Worm (Caenorhabditis elegans): ENCODE data around the gene K10B3.5.
A peak's percentile ranks its signal among the peaks of the same experiment; 100 is the strongest.

K10B3.5 gene

DNA sequence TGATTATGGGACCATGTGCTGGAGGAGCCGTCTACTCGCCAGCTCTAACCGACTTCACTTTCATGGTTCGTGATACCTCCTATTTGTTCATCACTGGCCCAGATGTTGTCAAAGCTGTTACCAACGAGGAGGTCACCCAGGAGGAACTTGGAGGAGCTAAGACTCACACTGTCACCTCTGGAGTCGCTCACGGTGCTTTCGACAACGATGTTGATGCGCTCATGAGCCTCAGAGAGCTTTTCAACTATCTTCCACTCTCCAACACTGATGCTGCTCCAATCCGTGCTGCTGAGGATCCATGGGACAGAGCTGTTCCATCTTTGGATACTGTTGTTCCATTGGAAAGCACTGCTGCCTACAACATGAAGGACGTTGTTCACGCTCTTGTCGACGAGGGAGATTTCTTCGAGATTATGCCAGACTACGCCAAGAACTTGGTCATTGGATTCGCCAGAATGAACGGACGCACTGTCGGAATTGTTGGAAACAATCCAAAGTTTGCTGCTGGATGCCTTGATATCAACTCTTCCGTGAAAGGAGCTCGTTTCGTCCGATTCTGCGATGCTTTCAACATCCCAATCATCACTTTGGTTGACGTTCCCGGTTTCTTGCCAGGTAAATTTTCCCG is 15.0 kb downstream of the K10B3.5 start:
- TF ChIP-seq zfh-2 (GFP tag; conservative IDR thresholded peaks at IDR 0.05) (0 out of 2 replicates have a peak, but pooled peaks have one; percentile 10), him-1 (tag; optimal IDR thresholded peaks at IDR 0.05) (no peak), ekl-4 (GFP tag; IDR thresholded peaks at IDR 0.05) (0 out of 2 replicates have a peak, but pooled peaks have one; percentile 12), lag-1 (GFP tag; IDR thresholded peaks at IDR 0.05) (no peak), madf-10 (tag; optimal IDR thresholded peaks at IDR 0.05) (no peak), nhr-80 (tag; optimal IDR thresholded peaks at IDR 0.05) (no peak), ztf-18 (tag; optimal IDR thresholded peaks at IDR 0.05) (no peak), Y53F4B.3 (GFP tag; IDR thresholded peaks at IDR 0.05) (no peak)

DNA sequence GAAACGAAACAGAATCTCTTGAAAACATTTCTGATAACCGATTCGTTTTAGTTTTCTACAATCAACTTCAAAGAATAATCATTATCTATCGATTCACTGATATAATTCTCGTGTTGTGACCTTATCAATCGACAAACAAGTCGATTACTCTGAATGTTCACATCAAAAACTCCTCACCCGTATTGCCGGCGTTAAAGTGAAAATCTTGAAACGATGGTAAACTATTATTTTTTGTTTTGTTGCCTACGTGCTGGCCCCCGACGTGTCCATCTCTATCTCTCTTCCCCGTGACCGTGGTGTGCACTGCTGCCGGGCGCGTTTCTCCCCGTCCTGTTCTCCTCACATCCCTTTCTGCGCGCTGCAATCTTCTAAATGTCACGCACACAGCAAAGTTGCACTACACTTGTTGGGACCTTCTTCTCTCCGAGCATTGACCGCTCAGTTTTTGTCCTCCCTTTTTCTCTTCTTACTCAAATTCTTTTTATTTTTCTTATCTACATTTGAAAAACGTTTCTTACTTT is 16.3 kb downstream of the K10B3.5 start:
- no peak for TF ChIP-seq ets-4 (GFP tag; optimal IDR thresholded peaks at IDR 0.05)
- TF ChIP-seq K12H6.12 (tag; optimal IDR thresholded peaks at IDR 0.05): peak; percentile 11
- no peak for TF ChIP-seq him-1 (tag; optimal IDR thresholded peaks at IDR 0.05)
- no peak for TF ChIP-seq D2030.7 (GFP tag; IDR thresholded peaks at IDR 0.05)
- TF ChIP-seq unc-62 (GFP tag; optimal IDR thresholded peaks at IDR 0.05): no peak
- no peak for TF ChIP-seq nfyb-1 (GFP tag; IDR thresholded peaks at IDR 0.05)
- no peak for TF ChIP-seq F22D6.2 (tag; optimal IDR thresholded peaks at IDR 0.05)
- TF ChIP-seq C17E4.6 (GFP tag; IDR thresholded peaks at IDR 0.05): no peak
- no peak for TF ChIP-seq pha-4 (tag; optimal IDR thresholded peaks at IDR 0.05)
- TF ChIP-seq zim-3 (tag; optimal IDR thresholded peaks at IDR 0.05): no peak
- TF ChIP-seq aptf-2 (GFP tag; conservative IDR thresholded peaks at IDR 0.05): no peak
- TF ChIP-seq hlh-26 (GFP tag; conservative IDR thresholded peaks at IDR 0.05): no peak
- no peak for TF ChIP-seq atf-7 (tag; optimal IDR thresholded peaks at IDR 0.05)
- TF ChIP-seq ama-1 (optimal IDR thresholded peaks at IDR 0.05): no peak
- TF ChIP-seq ama-1 (GFP tag; optimal IDR thresholded peaks at IDR 0.05): no peak
- TF ChIP-seq die-1 (tag; optimal IDR thresholded peaks at IDR 0.05): peak; percentile 32
- no peak for TF ChIP-seq snpc-1.1 (tag; optimal IDR thresholded peaks at IDR 0.05; ENCODE audit: insufficient read depth)
- TF ChIP-seq let-607 (tag; optimal IDR thresholded peaks at IDR 0.05): peak in 1 of 2 experiments; percentile 2
- TF ChIP-seq sptf-2 (GFP tag; optimal IDR thresholded peaks at IDR 0.05): no peak
- peak; percentile 32 for TF ChIP-seq lin-40 (tag; optimal IDR thresholded peaks at IDR 0.05)
- no peak for TF ChIP-seq ztf-28 (GFP tag; IDR thresholded peaks at IDR 0.05)
- TF ChIP-seq hrde-1 (tag; optimal IDR thresholded peaks at IDR 0.05; ENCODE audit: borderline replicate concordance): no peak
- no peak for TF ChIP-seq F52B5.7 (tag; optimal IDR thresholded peaks at IDR 0.05)
- no peak for TF ChIP-seq attf-3 (GFP tag; conservative IDR thresholded peaks at IDR 0.05)
- TF ChIP-seq egl-44 (GFP tag; IDR thresholded peaks at IDR 0.05): no peak
- no peak for TF ChIP-seq madf-6 (GFP tag; IDR thresholded peaks at IDR 0.05)
- TF ChIP-seq lir-1 (GFP tag; conservative IDR thresholded peaks at IDR 0.05): no peak
- TF ChIP-seq hmg-20 (GFP tag; IDR thresholded peaks at IDR 0.05): no peak
- TF ChIP-seq F10E7.11 (tag; optimal IDR thresholded peaks at IDR 0.05): no peak
- TF ChIP-seq repo-1 (tag; optimal IDR thresholded peaks at IDR 0.05): no peak
- no peak for TF ChIP-seq snpc-3.4 (tag; optimal IDR thresholded peaks at IDR 0.05)
- TF ChIP-seq tbx-9 (tag; optimal IDR thresholded peaks at IDR 0.05; ENCODE audit: borderline replicate concordance): no peak
- TF ChIP-seq tbp1 (GFP tag; optimal IDR thresholded peaks at IDR 0.05): no peak
- no peak for TF ChIP-seq ztf-22 (GFP tag; optimal IDR thresholded peaks at IDR 0.05)
- TF ChIP-seq hlh-12 (tag; optimal IDR thresholded peaks at IDR 0.05): no peak
- no peak for TF ChIP-seq lin-26 (GFP tag; IDR thresholded peaks at IDR 0.05)
- TF ChIP-seq nhr-120 (GFP tag; IDR thresholded peaks at IDR 0.05): no peak
- TF ChIP-seq lag-1 (GFP tag; IDR thresholded peaks at IDR 0.05): no peak
- 0 out of 2 replicates have a peak, but pooled peaks have one; percentile 19 for TF ChIP-seq egrh-3 (GFP tag; IDR thresholded peaks at IDR 0.05)
- TF ChIP-seq bed-2 (GFP tag; IDR thresholded peaks at IDR 0.05): no peak
- TF ChIP-seq madf-10 (tag; optimal IDR thresholded peaks at IDR 0.05): no peak

Measured in whole organism, young adult.